Worm (Caenorhabditis elegans): ENCODE measurements around the gene npr-5.

npr-5 gene

ce11 chrV:281616-282015, at the start of gene npr-5:
TSS of gene npr-5 (minus strand) at chrV:281716.
- no peak for TF ChIP-seq ref-1 (GFP tag; conservative IDR thresholded peaks at IDR 0.05)
- TF ChIP-seq med-1 (GFP tag; optimal IDR thresholded peaks at IDR 0.05; ENCODE audit: insufficient read depth) = no peak
- no peak for TF ChIP-seq klf-2 (GFP tag; conservative IDR thresholded peaks at IDR 0.05)
- no peak for TF ChIP-seq tab-1 (GFP tag; IDR thresholded peaks at IDR 0.05)
- TF ChIP-seq T22C8.4 (GFP tag; IDR thresholded peaks at IDR 0.05) = no peak

ce11 chrV:331245-331644, 49.7 kb upstream of the npr-5 start:
- TF ChIP-seq ref-1 (GFP tag; conservative IDR thresholded peaks at IDR 0.05) = no peak
- no peak for TF ChIP-seq med-1 (GFP tag; optimal IDR thresholded peaks at IDR 0.05; ENCODE audit: insufficient read depth)
- no peak for TF ChIP-seq ztf-29 (GFP tag; IDR thresholded peaks at IDR 0.05)
- TF ChIP-seq ztf-23 (GFP tag; IDR thresholded peaks at IDR 0.05) = no peak
- TF ChIP-seq cog-1 (tag; optimal IDR thresholded peaks at IDR 0.05) = no peak
- TF ChIP-seq flt-1 (GFP tag; IDR thresholded peaks at IDR 0.05) = no peak
- TF ChIP-seq klf-2 (GFP tag; conservative IDR thresholded peaks at IDR 0.05) = no peak
- TF ChIP-seq T22C8.4 (GFP tag; IDR thresholded peaks at IDR 0.05) = no peak
- no peak for TF ChIP-seq tab-1 (GFP tag; IDR thresholded peaks at IDR 0.05)

ce11 chrV:330625-331024, 49.1 kb upstream of the npr-5 start, which contains the start of gene abt-4:
TSS of gene abt-4 (minus strand) at chrV:330725.
- no peak for TF ChIP-seq tab-1 (GFP tag; IDR thresholded peaks at IDR 0.05)
- no peak for TF ChIP-seq ref-1 (GFP tag; conservative IDR thresholded peaks at IDR 0.05)
- no peak for TF ChIP-seq klf-2 (GFP tag; conservative IDR thresholded peaks at IDR 0.05)
- TF ChIP-seq ztf-29 (GFP tag; IDR thresholded peaks at IDR 0.05) = no peak
- TF ChIP-seq flt-1 (GFP tag; IDR thresholded peaks at IDR 0.05) = no peak
- no peak for TF ChIP-seq ztf-23 (GFP tag; IDR thresholded peaks at IDR 0.05)
- TF ChIP-seq cog-1 (tag; optimal IDR thresholded peaks at IDR 0.05) = no peak
- no peak for TF ChIP-seq med-1 (GFP tag; optimal IDR thresholded peaks at IDR 0.05; ENCODE audit: insufficient read depth)
- no peak for TF ChIP-seq T22C8.4 (GFP tag; IDR thresholded peaks at IDR 0.05)

- no peak for TF ChIP-seq T22C8.4 (GFP tag; IDR thresholded peaks at IDR 0.05)
- TF ChIP-seq tab-1 (GFP tag; IDR thresholded peaks at IDR 0.05) = no peak
- TF ChIP-seq flt-1 (GFP tag; IDR thresholded peaks at IDR 0.05) = no peak
Observed at ce11 chrV:320009-320408, 38.5 kb upstream of the npr-5 start.

ce11 chrV:312421-312820, 30.9 kb upstream of the npr-5 start, which contains the start of gene nhr-15:
TSS of gene nhr-15 (plus strand) at chrV:312721.
- no peak for TF ChIP-seq klf-2 (GFP tag; conservative IDR thresholded peaks at IDR 0.05)
- TF ChIP-seq tab-1 (GFP tag; IDR thresholded peaks at IDR 0.05) = no peak
- TF ChIP-seq flt-1 (GFP tag; IDR thresholded peaks at IDR 0.05) = no peak
- TF ChIP-seq med-1 (GFP tag; optimal IDR thresholded peaks at IDR 0.05; ENCODE audit: insufficient read depth) = no peak
- TF ChIP-seq ztf-23 (GFP tag; IDR thresholded peaks at IDR 0.05) = no peak
- TF ChIP-seq ref-1 (GFP tag; conservative IDR thresholded peaks at IDR 0.05) = no peak
- no peak for TF ChIP-seq ztf-29 (GFP tag; IDR thresholded peaks at IDR 0.05)
- no peak for TF ChIP-seq T22C8.4 (GFP tag; IDR thresholded peaks at IDR 0.05)
- TF ChIP-seq cog-1 (tag; optimal IDR thresholded peaks at IDR 0.05) = no peak

ce11 chrV:311485-312090, 30.1 kb upstream of the npr-5 start, which contains the start of gene phf-10:
TSS of gene phf-10 (minus strand) at chrV:311565.
- TF ChIP-seq cog-1 (tag; optimal IDR thresholded peaks at IDR 0.05) (no peak), ref-1 (GFP tag; conservative IDR thresholded peaks at IDR 0.05) (no peak), tab-1 (GFP tag; IDR thresholded peaks at IDR 0.05) (no peak), T22C8.4 (GFP tag; IDR thresholded peaks at IDR 0.05) (no peak), ztf-29 (GFP tag; IDR thresholded peaks at IDR 0.05) (no peak), ztf-23 (GFP tag; IDR thresholded peaks at IDR 0.05) (no peak; the same call in 1 of the 2 replicates), med-1 (GFP tag; optimal IDR thresholded peaks at IDR 0.05; ENCODE audit: insufficient read depth) (no peak), flt-1 (GFP tag; IDR thresholded peaks at IDR 0.05) (no peak), klf-2 (GFP tag; conservative IDR thresholded peaks at IDR 0.05) (no peak)

- TF ChIP-seq ztf-23 (GFP tag; IDR thresholded peaks at IDR 0.05) (no peak), ref-1 (GFP tag; conservative IDR thresholded peaks at IDR 0.05) (no peak), klf-2 (GFP tag; conservative IDR thresholded peaks at IDR 0.05) (no peak), cog-1 (tag; optimal IDR thresholded peaks at IDR 0.05) (no peak), ztf-29 (GFP tag; IDR thresholded peaks at IDR 0.05) (no peak), T22C8.4 (GFP tag; IDR thresholded peaks at IDR 0.05) (no peak), flt-1 (GFP tag; IDR thresholded peaks at IDR 0.05) (no peak)
Observed at ce11 chrV:304613-305012, 23.1 kb upstream of the npr-5 start, which contains the start of gene F33E11.3. TSS of gene F33E11.3 (minus strand) at chrV:304713.

ce11 chrV:303271-303670, 21.8 kb upstream of the npr-5 start:
- TF ChIP-seq T22C8.4 (GFP tag; IDR thresholded peaks at IDR 0.05) (no peak), ztf-23 (GFP tag; IDR thresholded peaks at IDR 0.05) (no peak), klf-2 (GFP tag; conservative IDR thresholded peaks at IDR 0.05) (no peak), med-1 (GFP tag; optimal IDR thresholded peaks at IDR 0.05; ENCODE audit: insufficient read depth) (no peak), ztf-29 (GFP tag; IDR thresholded peaks at IDR 0.05) (no peak)

ce11 chrV:298395-298794, 16.9 kb upstream of the npr-5 start:
- TF ChIP-seq ref-1 (GFP tag; conservative IDR thresholded peaks at IDR 0.05) (no peak), T22C8.4 (GFP tag; IDR thresholded peaks at IDR 0.05) (no peak), ztf-23 (GFP tag; IDR thresholded peaks at IDR 0.05) (no peak), tab-1 (GFP tag; IDR thresholded peaks at IDR 0.05) (no peak), klf-2 (GFP tag; conservative IDR thresholded peaks at IDR 0.05) (no peak), flt-1 (GFP tag; IDR thresholded peaks at IDR 0.05) (no peak), med-1 (GFP tag; optimal IDR thresholded peaks at IDR 0.05; ENCODE audit: insufficient read depth) (no peak), ztf-29 (GFP tag; IDR thresholded peaks at IDR 0.05) (no peak), cog-1 (tag; optimal IDR thresholded peaks at IDR 0.05) (no peak)

- TF ChIP-seq T22C8.4 (GFP tag; IDR thresholded peaks at IDR 0.05) (no peak), flt-1 (GFP tag; IDR thresholded peaks at IDR 0.05) (no peak), ref-1 (GFP tag; conservative IDR thresholded peaks at IDR 0.05) (no peak), klf-2 (GFP tag; conservative IDR thresholded peaks at IDR 0.05) (no peak), cog-1 (tag; optimal IDR thresholded peaks at IDR 0.05) (no peak), ztf-29 (GFP tag; IDR thresholded peaks at IDR 0.05) (no peak), med-1 (GFP tag; optimal IDR thresholded peaks at IDR 0.05; ENCODE audit: insufficient read depth) (no peak), tab-1 (GFP tag; IDR thresholded peaks at IDR 0.05) (no peak), ztf-23 (GFP tag; IDR thresholded peaks at IDR 0.05) (no peak)
Observed at ce11 chrV:297424-297991, 16.0 kb upstream of the npr-5 start, which contains the start of gene F33E11.2. TSS of gene F33E11.2 (plus strand) at chrV:297947.
